Worm (Caenorhabditis elegans) whole organism, young adult: ENCODE data around the gene F53C3.8.

Experiments used
- F10E7.11 ChIP-seq: sonication (generic microtip); optimal IDR thresholded peaks from 2 replicates; lab custom pipeline; 2017; ENCODE audit warnings: mild to moderate bottlenecking, missing genetic modification characterization, moderate library complexity, missing compliant biosample characterization
- F55B11.4 ChIP-seq: sonication (generic microtip); optimal IDR thresholded peaks from 2 replicates; lab custom pipeline; 2016; ENCODE audit warnings: missing compliant biosample characterization, missing genetic modification characterization, borderline replicate concordance; ENCODE audit not compliant: insufficient read depth
- K12H6.12 ChIP-seq: fragments of 200-800 bp; sonication (Bioruptor generic); optimal IDR thresholded peaks from 2 replicates; lab custom pipeline; 2018; ENCODE audit warnings: mild to moderate bottlenecking, missing genetic modification characterization, missing compliant biosample characterization
- T26A5.8 ChIP-seq: sonication (generic microtip); optimal IDR thresholded peaks from 2 replicates; lab custom pipeline; 2016; ENCODE audit warnings: missing genetic modification characterization, missing compliant biosample characterization
- Y56A3A.18 ChIP-seq: fragments of 200-800 bp; sonication (Bioruptor generic); IDR thresholded peaks from 2 replicates; pipeline ENCODE4 v1.3.6; 2022; ENCODE audit warnings: missing genetic modification reagents, missing genetic modification characterization, missing compliant biosample characterization
- ama-1 ChIP-seq, 3 experiments: fragments of 150-350 bp in 1 of 3; sonication (generic microtip) in 2 of 3; optimal IDR thresholded peaks; 2 replicates each; lab custom pipeline; 2014 to 2018; ENCODE audit warnings: missing biosample characterization in 2 of 3, missing genetic modification characterization in 2 of 3, missing genetic modification reagents in 2 of 3
- aptf-3 ChIP-seq: fragments of 200-800 bp; sonication (Bioruptor generic); IDR thresholded peaks from 2 replicates; pipeline ENCODE4 v1.3.6; 2022; ENCODE audit warnings: missing genetic modification characterization, missing compliant biosample characterization
- atf-7 ChIP-seq: sonication (generic microtip); optimal IDR thresholded peaks from 2 replicates; lab custom pipeline; 2017; ENCODE audit warnings: mild to moderate bottlenecking, missing genetic modification characterization, missing compliant biosample characterization
- attf-5 ChIP-seq: fragments of 200-800 bp; sonication (Bioruptor generic); optimal IDR thresholded peaks from 2 replicates; lab custom pipeline; 2018; ENCODE audit warnings: mild to moderate bottlenecking, missing genetic modification characterization, missing compliant biosample characterization
- ceh-27 ChIP-seq: fragments of 200-800 bp; sonication (Bioruptor generic); optimal IDR thresholded peaks from 2 replicates; lab custom pipeline; 2018; ENCODE audit warnings: mild to moderate bottlenecking, missing genetic modification characterization, moderate library complexity, missing compliant biosample characterization
- chd-7 ChIP-seq: sonication (generic microtip); optimal IDR thresholded peaks from 2 replicates; lab custom pipeline; 2016; ENCODE audit warnings: mild to moderate bottlenecking, missing genetic modification characterization, moderate library complexity, missing compliant biosample characterization
- dox-1 ChIP-seq: fragments of 200-800 bp; sonication (Bioruptor generic); IDR thresholded peaks from 2 replicates; pipeline ENCODE4 v1.3.6; 2022; ENCODE audit warnings: missing genetic modification reagents, missing genetic modification characterization, missing compliant biosample characterization
- efl-1 ChIP-seq: fragments of 150-350 bp; optimal IDR thresholded peaks from 2 replicates; lab custom pipeline; 2014; ENCODE audit warnings: missing biosample characterization, missing genetic modification reagents, missing genetic modification characterization
- ekl-4 ChIP-seq: fragments of 200-800 bp; sonication (Bioruptor generic); IDR thresholded peaks from 2 replicates; pipeline ENCODE4 v1.3.6; 2022; ENCODE audit warnings: missing genetic modification reagents, missing genetic modification characterization, missing compliant biosample characterization
- hmg-20 ChIP-seq: fragments of 200-800 bp; sonication (Bioruptor generic); IDR thresholded peaks from 2 replicates; pipeline ENCODE4 v1.3.6; 2022; ENCODE audit warnings: missing genetic modification reagents, missing genetic modification characterization, missing compliant biosample characterization
- hsf-1 ChIP-seq: fragments of 200-800 bp; sonication (Bioruptor generic); IDR thresholded peaks from 2 replicates; pipeline ENCODE4 v1.3.6; 2022; ENCODE audit warnings: missing genetic modification reagents, missing genetic modification characterization, missing compliant biosample characterization
- lin-35 ChIP-seq, 3 experiments: fragments of 150-350 bp in 2 of 3; sonication (generic microtip) in 1 of 3; optimal IDR thresholded peaks; 2 replicates each; lab custom pipeline; 2014 to 2018; ENCODE audit warnings: missing biosample characterization in 3 of 3, missing genetic modification characterization in 3 of 3, missing genetic modification reagents in 3 of 3
- lin-40 ChIP-seq: sonication (generic microtip); optimal IDR thresholded peaks from 2 replicates; lab custom pipeline; 2016; ENCODE audit warnings: missing genetic modification characterization, mild to moderate bottlenecking, missing compliant biosample characterization, missing genotype, missing genetic modification reagents
- lin-54 ChIP-seq: fragments of 200-800 bp; sonication (Bioruptor generic); optimal IDR thresholded peaks from 2 replicates; lab custom pipeline; 2018; ENCODE audit warnings: mild to moderate bottlenecking, missing genetic modification characterization, missing compliant biosample characterization
- madf-10 ChIP-seq: sonication (generic microtip); optimal IDR thresholded peaks from 2 replicates; lab custom pipeline; 2016; ENCODE audit warnings: mild to moderate bottlenecking, missing genetic modification characterization, missing compliant biosample characterization
- madf-6 ChIP-seq: fragments of 200-800 bp; sonication (Bioruptor generic); IDR thresholded peaks from 2 replicates; pipeline ENCODE4 v1.3.6; 2022; ENCODE audit warnings: missing genetic modification reagents, missing genetic modification characterization, missing compliant biosample characterization
- madf-8 ChIP-seq: fragments of 200-800 bp; sonication (Bioruptor generic); conservative IDR thresholded peaks from 2 replicates; pipeline ENCODE4 v1.3.6; 2022; ENCODE audit warnings: missing genetic modification reagents, missing genetic modification characterization, missing compliant biosample characterization
- mcd-1 ChIP-seq: fragments of 200-800 bp; sonication (Bioruptor generic); IDR thresholded peaks from 2 replicates; pipeline ENCODE4 v1.3.6; 2022; ENCODE audit warnings: missing genetic modification reagents, missing genetic modification characterization, missing compliant biosample characterization
- nfya-2 ChIP-seq: fragments of 200-800 bp; sonication (Bioruptor generic); IDR thresholded peaks from 2 replicates; pipeline ENCODE4 v1.3.6; 2022; ENCODE audit warnings: missing genetic modification reagents, missing genetic modification characterization, missing compliant biosample characterization
- nfyb-1 ChIP-seq: fragments of 200-800 bp; sonication (Bioruptor generic); IDR thresholded peaks from 2 replicates; pipeline ENCODE4 v1.3.6; 2022; ENCODE audit warnings: missing genetic modification reagents, missing genetic modification characterization, missing compliant biosample characterization
- nhr-80 ChIP-seq: sonication (generic microtip); optimal IDR thresholded peaks from 2 replicates; lab custom pipeline; 2016; ENCODE audit warnings: missing genetic modification characterization, missing compliant biosample characterization
- pbrm-1 ChIP-seq: fragments of 200-800 bp; sonication (Bioruptor generic); IDR thresholded peaks from 2 replicates; pipeline ENCODE4 v1.3.6; 2022; ENCODE audit warnings: missing genetic modification reagents, missing genetic modification characterization, missing compliant biosample characterization
- rcor-1 ChIP-seq: fragments of 200-800 bp; sonication (Bioruptor generic); IDR thresholded peaks from 2 replicates; pipeline ENCODE4 v1.3.6; 2022; ENCODE audit warnings: missing genetic modification reagents, missing genetic modification characterization, missing compliant biosample characterization
- sea-2 ChIP-seq: fragments of 200-800 bp; sonication (Bioruptor generic); IDR thresholded peaks from 2 replicates; pipeline ENCODE4 v1.3.6; 2022; ENCODE audit warnings: missing genetic modification characterization, missing compliant biosample characterization
- snpc-1.1 ChIP-seq: sonication (generic microtip); optimal IDR thresholded peaks from 2 replicates; lab custom pipeline; 2017; ENCODE audit warnings: missing genetic modification characterization, mild to moderate bottlenecking, missing compliant biosample characterization, antibody characterized with exemption, moderate library complexity, missing genotype, missing genetic modification reagents; ENCODE audit not compliant: insufficient read depth
- snpc-1.3 ChIP-seq: sonication (generic microtip); optimal IDR thresholded peaks from 2 replicates; lab custom pipeline; 2017; ENCODE audit warnings: missing genetic modification characterization, mild to moderate bottlenecking, missing compliant biosample characterization, antibody characterized with exemption, moderate library complexity, missing genotype, missing genetic modification reagents; ENCODE audit not compliant: insufficient read depth
- snpc-4 ChIP-seq, 5 experiments: fragments of 150-350 bp in 1 of 5; sonication (generic microtip) in 4 of 5; optimal IDR thresholded peaks; 2 replicates each; lab custom pipeline; 2014 to 2018; ENCODE audit warnings: missing genetic modification characterization in 5 of 5, missing biosample characterization in 3 of 5, antibody characterized with exemption in 2 of 5, mild to moderate bottlenecking in 2 of 5, missing compliant biosample characterization in 2 of 5, missing genotype in 2 of 5, moderate library complexity in 2 of 5, missing genetic modification reagents in 1 of 5
- tbp1 ChIP-seq: fragments of 200-800 bp; sonication (Bioruptor generic); optimal IDR thresholded peaks from 2 replicates; lab custom pipeline; 2018; ENCODE audit warnings: mild to moderate bottlenecking, missing genetic modification characterization, missing compliant biosample characterization
- unc-130 ChIP-seq: sonication (generic microtip); optimal IDR thresholded peaks from 2 replicates; lab custom pipeline; 2016; ENCODE audit warnings: missing genetic modification reagents, missing genetic modification characterization, missing compliant biosample characterization
- unc-62 ChIP-seq: fragments of 150-350 bp; optimal IDR thresholded peaks from 2 replicates; lab custom pipeline; 2014; ENCODE audit warnings: missing biosample characterization, missing genetic modification reagents, missing genetic modification characterization
- xnd-1 ChIP-seq: sonication (generic microtip); optimal IDR thresholded peaks from 2 replicates; lab custom pipeline; 2016; ENCODE audit warnings: missing genotype, missing genetic modification reagents, missing genetic modification characterization, missing compliant biosample characterization
- zfh-2 ChIP-seq: fragments of 200-800 bp; sonication (Bioruptor generic); conservative IDR thresholded peaks from 2 replicates; pipeline ENCODE4 v1.3.6; 2022; ENCODE audit warnings: missing genetic modification reagents, missing genetic modification characterization, missing compliant biosample characterization
- ztf-22 ChIP-seq: fragments of 200-800 bp; sonication (Bioruptor generic); optimal IDR thresholded peaks from 2 replicates; lab custom pipeline; 2018; ENCODE audit warnings: mild to moderate bottlenecking, missing genetic modification characterization, moderate library complexity, missing compliant biosample characterization
- ztf-25 ChIP-seq: fragments of 200-800 bp; sonication (Bioruptor generic); IDR thresholded peaks from 2 replicates; pipeline ENCODE4 v1.3.6; 2022; ENCODE audit warnings: missing genetic modification reagents, missing genetic modification characterization, missing compliant biosample characterization
- ztf-26 ChIP-seq: sonication (generic microtip); optimal IDR thresholded peaks from 2 replicates; lab custom pipeline; 2017; ENCODE audit warnings: missing genetic modification characterization, missing compliant biosample characterization
- ztf-28 ChIP-seq: fragments of 200-800 bp; sonication (Bioruptor generic); IDR thresholded peaks from 2 replicates; pipeline ENCODE4 v1.3.6; 2022; ENCODE audit warnings: missing genetic modification reagents, missing genetic modification characterization, missing compliant biosample characterization

Gene F53C3.8

DNA sequence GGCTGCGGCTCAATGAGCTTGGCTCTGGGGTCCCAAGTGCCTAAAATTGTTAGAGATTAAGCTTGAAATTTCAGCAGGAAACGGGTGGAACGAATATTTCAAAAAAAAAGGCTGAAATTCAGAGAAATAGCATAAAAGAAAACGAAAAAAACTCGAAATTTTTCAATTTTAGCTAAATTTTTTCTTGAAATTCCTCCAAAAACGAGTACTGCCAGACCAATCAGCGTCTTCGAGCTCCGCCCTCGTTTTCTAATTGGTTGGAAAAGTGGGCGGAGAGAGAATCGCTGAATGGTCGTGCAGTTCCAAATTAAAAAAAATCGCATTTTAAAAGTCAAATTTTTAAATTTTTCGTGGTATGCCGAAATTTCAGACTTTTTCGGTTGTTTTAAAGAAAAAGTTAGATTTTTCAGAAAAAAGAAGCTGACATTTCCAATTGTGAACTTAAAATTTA is 36.7 kb downstream of the F53C3.8 start, which contains the start of gene plpp-1.1:
Gene plpp-1.1 (minus strand): TSS at position 51 of the 451 bp plus-strand sequence.
- TF ChIP-seq zfh-2 (GFP tag; lab: Robert Waterston, UW), result 0 out of 2 replicates have a peak, but pooled peaks have one; percentile 9
- TF ChIP-seq ama-1 (optimal IDR thresholded peaks at IDR 0.05; lab: Kevin White, UChicago), result no peak
- no peak for TF ChIP-seq ama-1 (GFP tag; optimal IDR thresholded peaks at IDR 0.05; lab: Kevin White, UChicago)
- no peak for TF ChIP-seq hmg-20 (GFP tag; lab: Robert Waterston, UW)
- 0 out of 2 replicates have a peak, but pooled peaks have one; percentile 66 for TF ChIP-seq nfyb-1

DNA sequence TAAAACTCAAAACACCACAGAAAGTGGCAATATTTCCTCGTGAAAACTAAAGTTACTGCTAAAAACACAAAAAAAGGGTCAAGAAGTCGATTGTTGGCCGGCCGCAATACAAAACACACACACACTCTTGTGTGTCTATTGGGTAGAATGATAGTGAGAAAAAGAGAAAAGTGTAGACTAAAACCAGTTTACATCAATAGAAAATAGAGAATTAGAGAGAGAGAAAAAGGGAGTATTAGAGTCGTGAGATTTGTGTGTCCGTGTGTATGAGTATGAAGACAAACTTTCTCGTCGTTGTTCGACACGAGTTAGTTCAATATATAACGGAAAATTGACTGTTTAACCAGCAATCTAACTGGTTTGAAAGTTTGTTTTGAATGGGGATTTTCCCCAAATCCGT is 38.2 kb downstream of the F53C3.8 start:
- TF ChIP-seq madf-6 (GFP tag; lab: Robert Waterston, UW) (no peak), ceh-27 (GFP tag; lab: Kevin White, UChicago) (peak; percentile 1), nhr-80 (tag; lab: Kevin White, UChicago) (peak; percentile 4), nfya-2 (GFP tag; lab: Robert Waterston, UW) (no peak), K12H6.12 (tag; lab: Kevin White, UChicago) (no peak), madf-8 (GFP tag; lab: Robert Waterston, UW) (no peak)

ce11 chrII:3930478-3931182 is 39.4 kb downstream of the F53C3.8 start:
- TF ChIP-seq tbp1 (GFP tag; lab: Kevin White, UChicago), result peak; percentile 1
- TF ChIP-seq unc-62 (GFP tag; lab: Kevin White, UChicago), result no peak
- peak; percentile 9 for TF ChIP-seq lin-40 (tag; lab: Kevin White, UChicago)
- no peak for TF ChIP-seq ztf-22 (GFP tag; lab: Kevin White, UChicago)
- peak; percentile 85 for TF ChIP-seq zfh-2 (GFP tag; lab: Robert Waterston, UW)
- no peak for TF ChIP-seq lin-54 (GFP tag; lab: Kevin White, UChicago)
- TF ChIP-seq dox-1 (GFP tag; lab: Robert Waterston, UW), result 0 out of 2 replicates have a peak, but pooled peaks have one; percentile 26
- TF ChIP-seq nfyb-1, result peak; percentile 97
- no peak for TF ChIP-seq snpc-1.3 (tag; lab: Kevin White, UChicago)
- no peak for TF ChIP-seq rcor-1
- peak in 1 of 3 experiments; percentile 24 for TF ChIP-seq lin-35 (GFP tag; optimal IDR thresholded peaks at IDR 0.05; lab: Kevin White, UChicago)
- TF ChIP-seq ztf-28 (GFP tag; lab: Robert Waterston, UW), result no peak
- no peak for TF ChIP-seq efl-1 (GFP tag; lab: Kevin White, UChicago)
- no peak for TF ChIP-seq nfya-2 (GFP tag; lab: Robert Waterston, UW)
- TF ChIP-seq ztf-26, result no peak
- peak; percentile 46 for TF ChIP-seq nhr-80 (tag; lab: Kevin White, UChicago)
- TF ChIP-seq snpc-4 (GFP tag; optimal IDR thresholded peaks at IDR 0.05; lab: Kevin White, UChicago), result no peak
- peak in 1 of 4 experiments; percentile 8 for TF ChIP-seq snpc-4 (tag; optimal IDR thresholded peaks at IDR 0.05; lab: Kevin White, UChicago)
- TF ChIP-seq ekl-4 (GFP tag; lab: Robert Waterston, UW), result no peak
- TF ChIP-seq Y56A3A.18 (GFP tag; lab: Robert Waterston, UW), result no peak
- TF ChIP-seq T26A5.8, result no peak
- TF ChIP-seq ztf-25 (GFP tag; lab: Robert Waterston, UW), result no peak
- no peak for TF ChIP-seq mcd-1 (GFP tag; lab: Robert Waterston, UW)
- no peak for TF ChIP-seq unc-130
- TF ChIP-seq attf-5 (GFP tag; lab: Kevin White, UChicago), result peak; percentile 45
- no peak for TF ChIP-seq hsf-1 (GFP tag; lab: Robert Waterston, UW)
- no peak for TF ChIP-seq F55B11.4
- TF ChIP-seq snpc-1.1 (tag; lab: Kevin White, UChicago), result no peak
- TF ChIP-seq chd-7 (tag; lab: Kevin White, UChicago), result no peak
- TF ChIP-seq aptf-3 (GFP tag; lab: Robert Waterston, UW), result no peak
- no peak for TF ChIP-seq atf-7
- no peak for TF ChIP-seq madf-6 (GFP tag; lab: Robert Waterston, UW)
- TF ChIP-seq sea-2 (GFP tag; lab: Robert Waterston, UW), result no peak
- TF ChIP-seq pbrm-1 (GFP tag; lab: Robert Waterston, UW), result no peak
- no peak for TF ChIP-seq xnd-1 (tag; lab: Kevin White, UChicago)
- no peak for TF ChIP-seq ama-1 (optimal IDR thresholded peaks at IDR 0.05; lab: Kevin White, UChicago)
- TF ChIP-seq ama-1 (GFP tag; optimal IDR thresholded peaks at IDR 0.05; lab: Kevin White, UChicago), result no peak
- TF ChIP-seq madf-10 (tag; lab: Kevin White, UChicago), result no peak
- TF ChIP-seq F10E7.11 (tag; lab: Kevin White, UChicago), result no peak
